Fruit fly (Drosophila melanogaster) whole organism, embryonic: ENCODE results near the gene Upf1.

ENCODE experiments used
- CG13624 ChIP-seq: fragments of 200-800 bp; sonication (Bioruptor generic); optimal IDR thresholded peaks from 2 replicates; lab custom pipeline; 2016; ENCODE audit warnings: missing biosample characterization, missing genetic modification characterization
- CG14860 ChIP-seq: fragments of 200-800 bp; sonication (Bioruptor generic); IDR thresholded peaks from 3 replicates; pipeline ENCODE4 v1.3.6; 2022; ENCODE audit warnings: missing biosample characterization, missing genetic modification characterization; ENCODE audit not compliant: partially characterized antibody
- CG15011 ChIP-seq: fragments of 200-800 bp; sonication (Bioruptor generic); optimal IDR thresholded peaks from 3 replicates; lab custom pipeline; 2018; ENCODE audit warnings: missing biosample characterization, mild to moderate bottlenecking, missing genetic modification characterization
- CG17912 ChIP-seq: fragments of 200-800 bp; sonication (Bioruptor generic); optimal IDR thresholded peaks from 2 replicates; lab custom pipeline; 2018; ENCODE audit warnings: missing biosample characterization, mild to moderate bottlenecking, missing genetic modification characterization
- CG18599 ChIP-seq: fragments of 200-800 bp; sonication (Bioruptor generic); optimal IDR thresholded peaks from 3 replicates; lab custom pipeline; 2017; ENCODE audit warnings: missing biosample characterization, missing genetic modification characterization, mild to moderate bottlenecking, moderate library complexity, missing genetic modification reagents
- CG2712 ChIP-seq: fragments of 200-800 bp; optimal IDR thresholded peaks from 3 replicates; lab custom pipeline; 2019; ENCODE audit warnings: missing biosample characterization, mild to moderate bottlenecking, missing genetic modification characterization, moderate library complexity
- CG2889 ChIP-seq: fragments of 200-800 bp; sonication (Bioruptor generic); IDR thresholded peaks from 3 replicates; pipeline ENCODE4 v1.3.6; 2022; ENCODE audit warnings: missing biosample characterization, missing genetic modification characterization
- CG3065 ChIP-seq: fragments of 200-800 bp; sonication (Bioruptor generic); optimal IDR thresholded peaks from 2 replicates; lab custom pipeline; 2016; ENCODE audit warnings: missing biosample characterization, missing genetic modification characterization
- CG34422 ChIP-seq: fragments of 200-800 bp; sonication (Bioruptor generic); IDR thresholded peaks from 3 replicates; pipeline ENCODE4 v1.3.6; 2022; ENCODE audit warnings: missing biosample characterization, missing genetic modification characterization
- CG3726 ChIP-seq: fragments of 200-800 bp; sonication (Bioruptor generic); IDR thresholded peaks from 3 replicates; pipeline ENCODE4, ENCODE4 v1.3.6; 2022; ENCODE audit warnings: missing biosample characterization, missing genetic modification characterization
- CG4424 ChIP-seq: fragments of 200-800 bp; sonication (Bioruptor generic); optimal IDR thresholded peaks from 3 replicates; lab custom pipeline; 2016; ENCODE audit warnings: missing biosample characterization, missing genetic modification characterization
- CG7745 ChIP-seq: fragments of 200-800 bp; sonication (Bioruptor generic); optimal IDR thresholded peaks from 2 replicates; lab custom pipeline; 2018; ENCODE audit warnings: missing biosample characterization, mild to moderate bottlenecking, missing genetic modification characterization, moderate library complexity
- CG7786 ChIP-seq: fragments of 200-800 bp; sonication (Bioruptor generic); optimal IDR thresholded peaks from 2 replicates; lab custom pipeline; 2016; ENCODE audit warnings: missing biosample characterization, missing genetic modification characterization
- CG9215 ChIP-seq: fragments of 200-800 bp; sonication (Bioruptor generic); IDR thresholded peaks from 2 replicates; pipeline ENCODE4 v1.3.6; 2022; ENCODE audit warnings: missing biosample characterization, missing genetic modification characterization
- CG9932 ChIP-seq: fragments of 200-800 bp; sonication (Bioruptor generic); IDR thresholded peaks from 2 replicates; pipeline ENCODE4 v1.3.6; 2022; ENCODE audit warnings: missing biosample characterization, missing genetic modification characterization
- D19B ChIP-seq: fragments of 200-800 bp; sonication (Bioruptor generic); optimal IDR thresholded peaks from 2 replicates; lab custom pipeline; 2017; ENCODE audit warnings: missing biosample characterization, mild to moderate bottlenecking, missing genetic modification characterization
- Deaf1 ChIP-seq: fragments of 200-800 bp; optimal IDR thresholded peaks from 3 replicates; lab custom pipeline; 2019; ENCODE audit warnings: missing biosample characterization, mild to moderate bottlenecking, missing genetic modification characterization, moderate library complexity
- Dip2 ChIP-seq: fragments of 200-800 bp; sonication (Bioruptor generic); IDR thresholded peaks from 2 replicates; pipeline ENCODE4 v1.3.6; 2022; ENCODE audit warnings: missing biosample characterization, missing genetic modification characterization
- Drgx ChIP-seq: fragments of 200-800 bp; sonication (Bioruptor generic); IDR thresholded peaks from 2 replicates; pipeline ENCODE4 v1.3.6; 2022; ENCODE audit warnings: missing biosample characterization, missing genetic modification characterization
- Elba2 ChIP-seq: fragments of 200-800 bp; sonication (Bioruptor generic); optimal IDR thresholded peaks from 3 replicates; lab custom pipeline; 2016; ENCODE audit warnings: missing biosample characterization, missing genetic modification characterization
- GATAe ChIP-seq: fragments of 200-800 bp; sonication (Bioruptor generic); conservative IDR thresholded peaks from 2 replicates; pipeline ENCODE4 v1.3.6; 2022; ENCODE audit warnings: missing biosample characterization, missing genetic modification characterization
- Hey ChIP-seq: fragments of 200-800 bp; sonication (Bioruptor generic); optimal IDR thresholded peaks from 3 replicates; lab custom pipeline; 2018; ENCODE audit warnings: missing biosample characterization, mild to moderate bottlenecking, missing genetic modification characterization
- PHDP ChIP-seq: fragments of 200-800 bp; sonication (Bioruptor generic); optimal IDR thresholded peaks from 3 replicates; lab custom pipeline; 2018; ENCODE audit warnings: missing biosample characterization, mild to moderate bottlenecking, missing genetic modification characterization, moderate library complexity
- Rfx ChIP-seq: fragments of 200-800 bp; sonication (Bioruptor generic); IDR thresholded peaks from 2 replicates; pipeline ENCODE4 v1.3.6; 2022; ENCODE audit warnings: missing biosample characterization, missing genetic modification characterization
- Ssrp ChIP-seq: fragments of 200-800 bp; sonication (Bioruptor generic); optimal IDR thresholded peaks from 2 replicates; lab custom pipeline; 2018; ENCODE audit warnings: missing biosample characterization, mild to moderate bottlenecking, missing genetic modification characterization, moderate library complexity
- Stat92E ChIP-seq, 3 experiments: fragments of >200 bp in 2 of 3; fragments of 200-800 bp in 1 of 3; sonication (Bioruptor generic) in 1 of 3; optimal IDR thresholded peaks; 2 replicates each; lab custom pipeline; 2017 to 2019; ENCODE audit warnings: missing biosample characterization in 3 of 3, missing genetic modification characterization in 3 of 3, mild to moderate bottlenecking in 1 of 3, moderate library complexity in 1 of 3
- ara ChIP-seq: fragments of 200-800 bp; sonication (Bioruptor generic); IDR thresholded peaks from 2 replicates; pipeline ENCODE4 v1.3.6; 2022; ENCODE audit warnings: missing biosample characterization, missing genetic modification characterization
- btn ChIP-seq: fragments of 200-800 bp; sonication (Bioruptor generic); optimal IDR thresholded peaks from 2 replicates; lab custom pipeline; 2016; ENCODE audit warnings: missing biosample characterization, missing genetic modification characterization
- corto ChIP-seq: fragments of 200-800 bp; sonication (Bioruptor generic); optimal IDR thresholded peaks from 2 replicates; lab custom pipeline; 2016; ENCODE audit warnings: missing biosample characterization, mild to moderate bottlenecking, missing genetic modification characterization, moderate library complexity
- disco-r ChIP-seq: fragments of 200-800 bp; sonication (Bioruptor generic); optimal IDR thresholded peaks from 2 replicates; lab custom pipeline; 2016; ENCODE audit warnings: missing biosample characterization, missing genetic modification characterization
- dmrt99B ChIP-seq: fragments of 200-800 bp; sonication (Bioruptor generic); optimal IDR thresholded peaks from 2 replicates; lab custom pipeline; 2018; ENCODE audit warnings: missing biosample characterization, mild to moderate bottlenecking, missing genetic modification characterization, moderate library complexity
- eyg ChIP-seq: fragments of 200-800 bp; sonication (Bioruptor generic); optimal IDR thresholded peaks from 3 replicates; lab custom pipeline; 2016; ENCODE audit warnings: missing biosample characterization, missing genetic modification characterization
- fd64A ChIP-seq: fragments of 200-800 bp; sonication (Bioruptor generic); optimal IDR thresholded peaks from 3 replicates; lab custom pipeline; 2018; ENCODE audit warnings: missing biosample characterization, mild to moderate bottlenecking, missing genetic modification characterization
- gro ChIP-seq: fragments of 200-800 bp; sonication (Bioruptor generic); optimal IDR thresholded peaks from 2 replicates; lab custom pipeline; 2016; ENCODE audit warnings: missing biosample characterization, missing genetic modification characterization
- her ChIP-seq: fragments of 200-800 bp; sonication (Bioruptor generic); optimal IDR thresholded peaks from 2 replicates; lab custom pipeline; 2016; ENCODE audit warnings: missing biosample characterization, missing genetic modification characterization
- jing ChIP-seq: fragments of 200-800 bp; sonication (Bioruptor generic); optimal IDR thresholded peaks from 2 replicates; lab custom pipeline; 2018; ENCODE audit warnings: missing biosample characterization, mild to moderate bottlenecking, missing genetic modification characterization
- jumu ChIP-seq: fragments of 200-800 bp; sonication (Bioruptor generic); optimal IDR thresholded peaks from 3 replicates; lab custom pipeline; 2016; ENCODE audit warnings: missing biosample characterization, missing genetic modification characterization
- kah ChIP-seq: fragments of 200-800 bp; sonication (Bioruptor generic); optimal IDR thresholded peaks from 2 replicates; lab custom pipeline; 2018; ENCODE audit warnings: missing biosample characterization, mild to moderate bottlenecking, missing genetic modification characterization
- lab ChIP-seq: fragments of 200-800 bp; sonication (Bioruptor generic); optimal IDR thresholded peaks from 3 replicates; lab custom pipeline; 2017; ENCODE audit warnings: missing biosample characterization, missing genetic modification characterization, mild to moderate bottlenecking, moderate library complexity, missing genetic modification reagents
- lola ChIP-seq, 3 experiments: fragments of >200 bp in 2 of 3; fragments of 200-800 bp in 1 of 3; sonication (Bioruptor generic) in 1 of 3; optimal IDR thresholded peaks; 2 replicates each; lab custom pipeline; 2017 to 2019; ENCODE audit warnings: missing biosample characterization in 3 of 3, missing genetic modification characterization in 3 of 3, mild to moderate bottlenecking in 1 of 3, moderate library complexity in 1 of 3
- mirr ChIP-seq: fragments of 200-800 bp; sonication (Bioruptor generic); optimal IDR thresholded peaks from 3 replicates; lab custom pipeline; 2018; ENCODE audit warnings: missing biosample characterization, mild to moderate bottlenecking, missing genetic modification characterization
- nerfin-1 ChIP-seq: fragments of 200-800 bp; sonication (Bioruptor generic); optimal IDR thresholded peaks from 3 replicates; lab custom pipeline; 2019; ENCODE audit warnings: missing biosample characterization, mild to moderate bottlenecking, missing genetic modification characterization, moderate library complexity
- nerfin-2 ChIP-seq: fragments of 200-800 bp; sonication (Bioruptor generic); IDR thresholded peaks from 2 replicates; pipeline ENCODE4 v1.3.6; 2022; ENCODE audit warnings: missing biosample characterization, missing genetic modification characterization; ENCODE audit not compliant: partially characterized antibody
- p53 ChIP-seq: fragments of 200-800 bp; sonication (Bioruptor generic); optimal IDR thresholded peaks from 2 replicates; lab custom pipeline; 2016; ENCODE audit warnings: missing biosample characterization, missing genetic modification characterization
- phol ChIP-seq: fragments of 200-800 bp; sonication (Bioruptor generic); optimal IDR thresholded peaks from 3 replicates; lab custom pipeline; 2018; ENCODE audit warnings: missing biosample characterization, mild to moderate bottlenecking, missing genetic modification characterization, moderate library complexity
- schlank ChIP-seq: fragments of 200-800 bp; sonication (Bioruptor generic); optimal IDR thresholded peaks from 2 replicates; lab custom pipeline; 2018; ENCODE audit warnings: missing biosample characterization, mild to moderate bottlenecking, missing genetic modification characterization
- stwl ChIP-seq: fragments of 200-800 bp; sonication (Bioruptor generic); optimal IDR thresholded peaks from 3 replicates; lab custom pipeline; 2018; ENCODE audit warnings: missing biosample characterization, mild to moderate bottlenecking, missing genetic modification characterization, moderate library complexity
- toy ChIP-seq: fragments of 200-800 bp; sonication (Bioruptor generic); IDR thresholded peaks from 2 replicates; pipeline ENCODE4 v1.3.6; 2022; ENCODE audit warnings: missing biosample characterization, missing genetic modification characterization
- tup ChIP-seq: fragments of 200-800 bp; sonication (Bioruptor generic); optimal IDR thresholded peaks from 2 replicates; lab custom pipeline; 2016; ENCODE audit warnings: missing biosample characterization, mild to moderate bottlenecking, missing genetic modification characterization, moderate library complexity

The Upf1 gene

DNA sequence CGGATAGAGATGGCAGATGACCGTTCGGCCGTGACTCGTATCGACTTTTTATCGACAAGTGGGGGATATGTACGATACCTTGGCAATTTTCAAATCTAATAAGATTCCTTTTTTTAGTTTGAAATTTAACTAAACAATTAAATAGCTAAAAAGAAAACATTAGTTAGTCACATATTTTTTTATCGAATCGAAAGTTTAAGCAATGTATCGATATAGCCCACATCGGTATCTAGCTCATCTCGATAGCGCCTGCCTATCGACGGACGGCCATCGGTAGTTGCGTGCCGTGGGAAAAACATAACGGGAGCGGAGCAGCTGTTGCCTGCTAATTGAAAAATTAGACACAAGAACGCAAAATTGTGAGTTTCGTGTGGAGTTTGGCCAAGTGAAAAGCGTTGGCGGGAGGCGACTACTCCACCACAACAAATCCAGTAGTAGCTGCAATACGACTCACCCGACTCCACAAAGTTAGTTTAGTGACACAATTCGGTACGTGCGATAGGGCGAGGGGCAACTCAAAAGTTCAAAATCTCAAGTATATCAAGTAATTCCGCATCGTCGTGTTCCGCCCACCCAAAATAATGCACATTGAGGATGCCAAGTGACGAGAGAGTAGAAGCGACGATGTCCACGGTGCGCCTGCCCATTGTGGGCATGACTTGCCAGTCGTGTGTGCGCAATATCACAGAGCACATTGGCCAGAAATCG is 50.3 kb downstream of the Upf1 start, which contains the start of the genes CG10347 and ATP7 (continued):
- TF ChIP-seq PHDP (tag; lab: Kevin White, UChicago) (peak; percentile 4), CG17912 (GFP tag; lab: Kevin White, UChicago) (no peak), CG13624 (GFP tag; lab: Kevin White, UChicago) (peak; percentile 27), CG14860 (GFP tag; lab: Robert Waterston, UW) (peak; percentile 94), GATAe (GFP tag; lab: Robert Waterston, UW) (no peak), Dip2 (GFP tag; lab: Robert Waterston, UW) (no peak), tup (GFP tag; lab: Kevin White, UChicago) (no peak), CG18599 (peak; percentile 23), ara (GFP tag; lab: Robert Waterston, UW) (no peak), nerfin-1 (tag; lab: Kevin White, UChicago) (peak; percentile 11), jing (GFP tag; lab: Kevin White, UChicago) (no peak), CG9215 (GFP tag; lab: Robert Waterston, UW) (no peak), CG4424 (GFP tag; lab: Kevin White, UChicago) (peak; percentile 16), kah (no peak), toy (GFP tag; lab: Robert Waterston, UW) (no peak), corto (GFP tag; lab: Kevin White, UChicago) (no peak), stwl (tag; lab: Kevin White, UChicago) (peak; percentile 57), phol (tag; lab: Kevin White, UChicago) (peak; percentile 38), her (GFP tag; lab: Kevin White, UChicago) (no peak), lola (GFP tag; optimal IDR thresholded peaks at IDR 0.05; lab: Kevin White, UChicago) (peak in 1 of 3 experiments; percentile 5), CG3726 (GFP tag; lab: Robert Waterston, UW) (no peak), dmrt99B (peak; percentile 3), CG3065 (GFP tag; lab: Kevin White, UChicago) (no peak), eyg (GFP tag; lab: Kevin White, UChicago) (no peak), Hey (no peak), CG2712 (tag; lab: Kevin White, UChicago) (peak; percentile 44), btn (GFP tag; lab: Kevin White, UChicago) (no peak), mirr (GFP tag; lab: Kevin White, UChicago) (no peak), disco-r (GFP tag; lab: Kevin White, UChicago) (no peak), CG7786 (GFP tag; lab: Kevin White, UChicago) (peak; percentile 22), Elba2 (GFP tag; lab: Kevin White, UChicago) (no peak), D19B (no peak), gro (peak; percentile 0), Ssrp (tag; lab: Kevin White, UChicago) (no peak), CG34422 (GFP tag; lab: Robert Waterston, UW) (peak; percentile 17; the same call in 1 of the 3 replicates), fd64A (GFP tag; lab: Kevin White, UChicago) (no peak), Drgx (GFP tag; lab: Robert Waterston, UW) (no peak), CG7745 (tag; lab: Kevin White, UChicago) (no peak), CG9932 (peak; percentile 45), p53 (peak; percentile 43), CG2889 (no peak), Deaf1 (tag; lab: Kevin White, UChicago) (peak; percentile 7), CG15011 (no peak), schlank (tag; lab: Kevin White, UChicago) (no peak), nerfin-2 (GFP tag; lab: Robert Waterston, UW) (peak; percentile 87), jumu (GFP tag; lab: Kevin White, UChicago) (peak; percentile 44), lab (peak; percentile 40), Stat92E (GFP tag; optimal IDR thresholded peaks at IDR 0.05; lab: Kevin White, UChicago) (peak in 1 of 3 experiments; percentile 21), Rfx (GFP tag; lab: Robert Waterston, UW) (peak; percentile 21; the same call in 1 of the 2 replicates)
